Fruit fly (Drosophila melanogaster): ENCODE measurements around the gene CG3558.

The CG3558 gene

DNA sequence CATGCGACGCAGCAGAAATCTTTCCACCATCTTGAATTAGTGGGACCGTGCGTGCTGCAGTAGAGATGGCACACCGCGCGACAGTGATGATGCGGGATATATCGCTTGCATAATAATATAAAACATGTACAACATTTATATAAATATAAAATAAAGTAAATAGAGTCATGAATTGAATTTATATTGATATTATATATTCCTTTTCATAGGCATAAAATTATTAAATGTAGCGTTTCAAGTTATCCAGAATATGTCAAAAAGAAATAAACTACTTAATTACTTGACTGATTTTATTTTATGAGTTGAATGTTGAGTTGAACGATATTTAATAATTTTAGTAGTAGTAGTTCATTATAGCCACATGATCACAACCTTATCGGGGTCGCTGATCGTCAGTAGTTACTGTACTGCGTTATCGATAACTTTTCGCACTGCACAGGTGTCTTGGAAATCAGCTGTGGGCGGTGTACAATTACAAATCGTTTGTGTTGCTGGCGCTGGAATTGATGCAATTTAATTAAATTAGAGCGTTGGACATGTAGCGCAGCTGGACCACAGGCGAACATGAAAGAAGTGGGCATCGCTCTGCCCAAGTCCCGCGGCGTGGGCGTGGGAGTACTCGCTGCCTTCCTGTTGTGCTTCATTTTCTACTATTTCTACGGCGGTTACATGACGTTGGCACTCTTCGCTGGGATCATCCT is 4.8 kb upstream of the CG3558 start, which contains the start of the genes Chd1 and Bem46 (continued):
- TF ChIP-seq pfk (GFP tag; optimal IDR thresholded peaks at IDR 0.05) (peak; percentile 44), btn (GFP tag; optimal IDR thresholded peaks at IDR 0.05) (no peak), CG8089 (GFP tag; optimal IDR thresholded peaks at IDR 0.05) (peak; percentile 57), HmgD (GFP tag; optimal IDR thresholded peaks at IDR 0.05) (no peak), Lpt (GFP tag; optimal IDR thresholded peaks at IDR 0.05) (no peak), NFAT (GFP tag; IDR thresholded peaks at IDR 0.05) (peak; percentile 66), CoRest (tag; optimal IDR thresholded peaks at IDR 0.05) (peak; percentile 94), disco-r (GFP tag; optimal IDR thresholded peaks at IDR 0.05) (peak; percentile 12), Sry-β (GFP tag; optimal IDR thresholded peaks at IDR 0.05) (peak; percentile 96), run (tag; optimal IDR thresholded peaks at IDR 0.05) (peak; percentile 26), pnt (GFP tag; optimal IDR thresholded peaks at IDR 0.05) (peak; percentile 74), D (optimal IDR thresholded peaks at IDR 0.05) (no peak), D (GFP tag; optimal IDR thresholded peaks at IDR 0.05) (peak; percentile 70), CG17802 (tag; optimal IDR thresholded peaks at IDR 0.05) (peak; percentile 50), Nf-YA (GFP tag; IDR thresholded peaks at IDR 0.05) (peak; percentile 55; the same call in 1 of the 2 replicates), CG9797 (GFP tag; optimal IDR thresholded peaks at IDR 0.05) (peak; percentile 83), CG13287 (GFP tag; IDR thresholded peaks at IDR 0.05; ENCODE audit: partially characterized antibody) (no peak), wek (GFP tag; optimal IDR thresholded peaks at IDR 0.05) (no peak), eyg (GFP tag; optimal IDR thresholded peaks at IDR 0.05) (peak; percentile 58), Dip2 (GFP tag; IDR thresholded peaks at IDR 0.05) (no peak), Oli (tag; optimal IDR thresholded peaks at IDR 0.05) (peak; percentile 81), CG15269 (tag; optimal IDR thresholded peaks at IDR 0.05) (peak; percentile 87), Chrac-16 (GFP tag; optimal IDR thresholded peaks at IDR 0.05) (peak; percentile 90), ash1 (GFP tag; optimal IDR thresholded peaks at IDR 0.05) (no peak), CG6813 (GFP tag; optimal IDR thresholded peaks at IDR 0.05) (peak; percentile 60), trem (tag; optimal IDR thresholded peaks at IDR 0.05) (peak; percentile 83), dmrt99B (tag; optimal IDR thresholded peaks at IDR 0.05) (no peak), CG5953 (GFP tag; IDR thresholded peaks at IDR 0.05) (peak; percentile 7; the same call in 1 of the 2 replicates), chinmo (GFP tag; IDR thresholded peaks at IDR 0.05; ENCODE audit: partially characterized antibody) (0 out of 4 replicates have a peak, but pooled peaks have one; percentile 40), ewg (GFP tag; optimal IDR thresholded peaks at IDR 0.05) (peak; percentile 77), nerfin-1 (tag; optimal IDR thresholded peaks at IDR 0.05) (peak; percentile 77), CG17912 (GFP tag; optimal IDR thresholded peaks at IDR 0.05) (peak; percentile 54), CG18262 (tag; optimal IDR thresholded peaks at IDR 0.05) (peak; percentile 88), C15 (GFP tag; IDR thresholded peaks at IDR 0.05) (no peak), MESR4 (GFP tag; optimal IDR thresholded peaks at IDR 0.05) (peak; percentile 10), wor (GFP tag; IDR thresholded peaks at IDR 0.05) (peak; percentile 71), pho (GFP tag; optimal IDR thresholded peaks at IDR 0.05) (peak; percentile 75), rib (GFP tag; IDR thresholded peaks at IDR 0.05) (peak; percentile 78), amos (GFP tag; IDR thresholded peaks at IDR 0.05; ENCODE audit: partially characterized antibody) (peak; percentile 36; the same call in 1 of the 2 replicates), Spps (tag; optimal IDR thresholded peaks at IDR 0.05) (peak; percentile 46), tin (GFP tag; optimal IDR thresholded peaks at IDR 0.05) (peak; percentile 87), CG12391 (tag; optimal IDR thresholded peaks at IDR 0.05) (peak; percentile 91), HLH3B (GFP tag; IDR thresholded peaks at IDR 0.05) (peak; percentile 82), wdn (GFP tag; IDR thresholded peaks at IDR 0.05) (peak; percentile 66), CG7271 (tag; optimal IDR thresholded peaks at IDR 0.05) (peak; percentile 47), CG4820 (GFP tag; optimal IDR thresholded peaks at IDR 0.05) (peak; percentile 81), CG6791 (GFP tag; IDR thresholded peaks at IDR 0.05; ENCODE audit: partially characterized antibody) (peak; percentile 29; the same call in 1 of the 3 replicates), ase (GFP tag; IDR thresholded peaks at IDR 0.05) (peak; percentile 80; the same call in 2 of the 3 replicates), NfI (GFP tag; optimal IDR thresholded peaks at IDR 0.05) (peak; percentile 85)
